Fruit fly (Drosophila melanogaster) whole organism, pupa: Measurements from ENCODE around the gene CG18745.

ENCODE experiments used
- CG9948 ChIP-seq: fragments of 200-800 bp; sonication (Bioruptor generic); optimal IDR thresholded peaks from 2 replicates; lab custom pipeline; 2018; ENCODE audit warnings: missing biosample characterization, mild to moderate bottlenecking, missing genetic modification characterization, moderate library complexity
- D1 ChIP-seq: fragments of 200-800 bp; sonication (Bioruptor generic); optimal IDR thresholded peaks from 2 replicates; lab custom pipeline; 2018; ENCODE audit warnings: missing biosample characterization, mild to moderate bottlenecking, missing genetic modification characterization, moderate library complexity
- Snoo ChIP-seq: fragments of 200-800 bp; sonication (Bioruptor generic); optimal IDR thresholded peaks from 3 replicates; lab custom pipeline; 2017; ENCODE audit warnings: missing biosample characterization, mild to moderate bottlenecking, missing genetic modification characterization, inconsistent platforms

DNA sequence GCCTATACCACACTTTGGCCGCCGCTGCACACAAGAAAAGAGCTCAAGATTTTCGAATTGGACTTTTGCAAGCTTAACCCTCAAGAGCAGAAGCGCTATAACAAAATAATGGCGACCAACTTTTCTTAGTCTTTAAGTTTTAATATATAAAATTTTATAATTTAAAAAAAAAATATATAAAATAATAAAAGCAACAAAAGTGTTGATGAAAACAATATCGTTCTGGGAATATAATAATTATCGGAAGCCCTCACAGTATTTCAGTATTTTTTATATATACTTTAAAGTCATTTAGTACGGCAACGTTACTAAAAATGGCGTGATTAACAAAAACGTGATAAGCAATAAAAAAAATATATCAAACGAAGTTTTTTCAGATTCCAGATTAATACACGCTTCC lies 26.4 kb downstream of the CG18745 start, which contains the start of gene Sp7:
- TF ChIP-seq Snoo (tag; lab: Kevin White, UChicago) (no peak), D1 (no peak), CG9948 (no peak)
